Worm (Caenorhabditis elegans) whole organism, mixed stage, embryonic: ENCODE results near the gene Y82E9BL.19.

Experiments
- M03D4.4 ChIP-seq: sonication (generic microtip); optimal IDR thresholded peaks from 2 replicates; lab custom pipeline; 2017; ENCODE audit warnings: mild to moderate bottlenecking, missing genetic modification characterization, missing compliant biosample characterization
- bed-3 ChIP-seq: fragments of 200-800 bp; sonication (Bioruptor generic); optimal IDR thresholded peaks from 3 replicates; lab custom pipeline; 2018; ENCODE audit warnings: mild to moderate bottlenecking, missing genetic modification characterization, moderate library complexity, missing compliant biosample characterization
- blmp-1 ChIP-seq: fragments of 150-350 bp; optimal IDR thresholded peaks from 2 replicates; lab custom pipeline; 2014; ENCODE audit warnings: missing biosample characterization, missing genetic modification characterization
- ceh-43 ChIP-seq: fragments of 200-800 bp; sonication (Bioruptor generic); optimal IDR thresholded peaks from 2 replicates; lab custom pipeline; 2018; ENCODE audit warnings: mild to moderate bottlenecking, missing genetic modification characterization, moderate library complexity, missing compliant biosample characterization
- ceh-83 ChIP-seq: fragments of 200-800 bp; sonication (Bioruptor generic); optimal IDR thresholded peaks from 2 replicates; lab custom pipeline; 2018; ENCODE audit warnings: mild to moderate bottlenecking, missing genetic modification characterization, missing compliant biosample characterization
- ces-1 ChIP-seq: fragments of 150-350 bp; optimal IDR thresholded peaks from 2 replicates; lab custom pipeline; 2014; ENCODE audit warnings: missing biosample characterization, missing genetic modification reagents, missing genetic modification characterization
- cnd-1 ChIP-seq: fragments of 200-800 bp; sonication (Bioruptor generic); optimal IDR thresholded peaks from 2 replicates; lab custom pipeline; 2018; ENCODE audit warnings: mild to moderate bottlenecking, missing genetic modification characterization, missing compliant biosample characterization
- drap-1 ChIP-seq: fragments of 200-800 bp; sonication (Bioruptor generic); optimal IDR thresholded peaks from 3 replicates; lab custom pipeline; 2018; ENCODE audit warnings: mild to moderate bottlenecking, missing genetic modification characterization, missing compliant biosample characterization
- elt-1 ChIP-seq: sonication (generic microtip); optimal IDR thresholded peaks from 2 replicates; lab custom pipeline; 2017; ENCODE audit warnings: missing genetic modification characterization, mild to moderate bottlenecking, missing compliant biosample characterization, antibody characterized with exemption, moderate library complexity, borderline replicate concordance; ENCODE audit not compliant: insufficient read depth
- elt-3 ChIP-seq: fragments of 150-350 bp; optimal IDR thresholded peaks from 2 replicates; lab custom pipeline; 2014; ENCODE audit warnings: missing biosample characterization, missing genetic modification characterization
- flh-1 ChIP-seq: fragments of 200-800 bp; sonication (Bioruptor generic); optimal IDR thresholded peaks from 2 replicates; lab custom pipeline; 2018; ENCODE audit warnings: mild to moderate bottlenecking, missing genetic modification characterization, moderate library complexity, missing compliant biosample characterization
- ham-2 ChIP-seq: fragments of 200-800 bp; sonication (Bioruptor generic); optimal IDR thresholded peaks from 2 replicates; lab custom pipeline; 2018; ENCODE audit warnings: mild to moderate bottlenecking, missing genetic modification characterization, missing compliant biosample characterization
- hlh-1 ChIP-seq: fragments of 150-350 bp; optimal IDR thresholded peaks from 2 replicates; lab custom pipeline; 2014; ENCODE audit warnings: missing biosample characterization, missing genetic modification reagents, missing genetic modification characterization
- lin-13 ChIP-seq: fragments of 150-350 bp; optimal IDR thresholded peaks from 2 replicates; lab custom pipeline; 2014; ENCODE audit warnings: missing biosample characterization, missing genetic modification characterization
- lin-32 ChIP-seq: fragments of 200-800 bp; sonication (Bioruptor generic); optimal IDR thresholded peaks from 2 replicates; lab custom pipeline; 2018; ENCODE audit warnings: mild to moderate bottlenecking, missing genetic modification characterization, missing compliant biosample characterization
- lsy-2 ChIP-seq: fragments of 150-350 bp; optimal IDR thresholded peaks from 2 replicates; lab custom pipeline; 2014; ENCODE audit warnings: missing biosample characterization, missing genetic modification characterization
- mab-5 ChIP-seq: fragments of 150-350 bp; optimal IDR thresholded peaks from 2 replicates; lab custom pipeline; 2014; ENCODE audit warnings: missing biosample characterization, missing genetic modification characterization
- mep-1 ChIP-seq: fragments of 150-350 bp; optimal IDR thresholded peaks from 2 replicates; lab custom pipeline; 2017; ENCODE audit warnings: missing biosample characterization, missing genetic modification reagents, missing genetic modification characterization, inconsistent platforms
- mls-2 ChIP-seq: sonication (generic microtip); optimal IDR thresholded peaks from 2 replicates; lab custom pipeline; 2016; ENCODE audit warnings: mild to moderate bottlenecking, missing genetic modification characterization, moderate library complexity, missing compliant biosample characterization
- nhr-12 ChIP-seq: fragments of 150-350 bp; optimal IDR thresholded peaks from 2 replicates; lab custom pipeline; 2014; ENCODE audit warnings: missing biosample characterization, missing genetic modification characterization
- nhr-2 ChIP-seq: fragments of 150-350 bp; optimal IDR thresholded peaks from 2 replicates; lab custom pipeline; 2014; ENCODE audit warnings: missing biosample characterization, missing genetic modification characterization
- nhr-237 ChIP-seq: fragments of 150-350 bp; optimal IDR thresholded peaks from 2 replicates; lab custom pipeline; 2014; ENCODE audit warnings: missing biosample characterization, missing genetic modification characterization
- nhr-28 ChIP-seq: fragments of 150-350 bp; optimal IDR thresholded peaks from 2 replicates; lab custom pipeline; 2014; ENCODE audit warnings: missing biosample characterization, missing genetic modification characterization
- nhr-76 ChIP-seq: sonication (generic microtip); optimal IDR thresholded peaks from 2 replicates; lab custom pipeline; 2017; ENCODE audit warnings: missing biosample characterization, missing genetic modification characterization
- pha-4 ChIP-seq: fragments of 150-350 bp; optimal IDR thresholded peaks from 2 replicates; lab custom pipeline; 2018; ENCODE audit warnings: missing biosample characterization, missing genetic modification reagents, missing genetic modification characterization
- sem-2 ChIP-seq: fragments of 200-800 bp; sonication (Bioruptor generic); optimal IDR thresholded peaks from 2 replicates; lab custom pipeline; 2018; ENCODE audit warnings: mild to moderate bottlenecking, missing genetic modification characterization, missing compliant biosample characterization
- snpc-4 ChIP-seq: fragments of 150-350 bp; optimal IDR thresholded peaks from 2 replicates; lab custom pipeline; 2014; ENCODE audit warnings: missing biosample characterization, missing genetic modification characterization
- sptf-1 ChIP-seq: sonication (generic microtip); optimal IDR thresholded peaks from 2 replicates; lab custom pipeline; 2017; ENCODE audit warnings: mild to moderate bottlenecking, missing genetic modification characterization, moderate library complexity, missing compliant biosample characterization
- tbx-8 ChIP-seq: fragments of 200-800 bp; sonication (Bioruptor generic); optimal IDR thresholded peaks from 2 replicates; lab custom pipeline; 2018; ENCODE audit warnings: mild to moderate bottlenecking, missing genetic modification characterization, moderate library complexity, missing compliant biosample characterization
- unc-120 ChIP-seq: sonication (generic microtip); optimal IDR thresholded peaks from 2 replicates; lab custom pipeline; 2017; ENCODE audit warnings: missing genetic modification characterization, missing compliant biosample characterization; ENCODE audit not compliant: poor library complexity, severe bottlenecking
- unc-39 ChIP-seq: fragments of 150-350 bp; optimal IDR thresholded peaks from 2 replicates; lab custom pipeline; 2014; ENCODE audit warnings: missing biosample characterization, missing genetic modification characterization
- unc-62 ChIP-seq: fragments of 150-350 bp; optimal IDR thresholded peaks from 2 replicates; lab custom pipeline; 2014; ENCODE audit warnings: missing biosample characterization, missing genetic modification reagents, missing genetic modification characterization
- zip-8 ChIP-seq: fragments of 150-350 bp; optimal IDR thresholded peaks from 2 replicates; lab custom pipeline; 2014; ENCODE audit warnings: missing biosample characterization, missing genetic modification characterization
- ztf-11 ChIP-seq: fragments of 150-350 bp; optimal IDR thresholded peaks from 2 replicates; lab custom pipeline; 2014; ENCODE audit warnings: missing biosample characterization, missing genetic modification characterization

The Y82E9BL.19 gene

DNA sequence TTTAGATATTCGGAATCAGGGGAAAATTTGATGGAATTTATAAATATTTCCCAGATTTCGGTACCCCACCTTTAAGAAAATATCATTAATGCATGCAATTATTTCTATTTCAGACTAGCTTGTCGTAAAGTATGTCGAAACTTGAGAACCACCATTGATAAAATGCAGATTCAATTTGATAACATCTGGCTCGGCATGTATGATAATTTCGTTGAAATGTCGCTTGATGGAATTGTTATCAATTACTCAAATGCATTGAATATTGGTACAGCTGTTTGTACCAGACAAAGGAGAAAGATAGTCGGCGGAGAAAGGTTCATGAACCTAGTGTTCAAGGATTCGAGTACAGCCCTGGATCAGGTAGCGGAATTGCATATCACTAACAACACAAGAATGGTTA lies at the start of gene Y82E9BL.19:
Y82E9BL.19 (plus strand) TSS at position 123 of the 400 bp plus-strand sequence.
- TF ChIP-seq ham-2 (GFP tag; lab: Kevin White, UChicago) (no peak), sptf-1 (no peak), nhr-2 (no peak), drap-1 (no peak), ztf-11 (tag; lab: Kevin White, UChicago) (no peak), lin-13 (no peak), M03D4.4 (no peak), tbx-8 (no peak), cnd-1 (tag; lab: Kevin White, UChicago) (no peak), unc-62 (GFP tag; lab: Kevin White, UChicago) (no peak), nhr-237 (tag; lab: Kevin White, UChicago) (no peak), blmp-1 (tag; lab: Kevin White, UChicago) (no peak), elt-3 (tag; lab: Kevin White, UChicago) (no peak), ceh-43 (GFP tag; lab: Kevin White, UChicago) (no peak), zip-8 (no peak), ceh-83 (GFP tag; lab: Kevin White, UChicago) (no peak)

DNA sequence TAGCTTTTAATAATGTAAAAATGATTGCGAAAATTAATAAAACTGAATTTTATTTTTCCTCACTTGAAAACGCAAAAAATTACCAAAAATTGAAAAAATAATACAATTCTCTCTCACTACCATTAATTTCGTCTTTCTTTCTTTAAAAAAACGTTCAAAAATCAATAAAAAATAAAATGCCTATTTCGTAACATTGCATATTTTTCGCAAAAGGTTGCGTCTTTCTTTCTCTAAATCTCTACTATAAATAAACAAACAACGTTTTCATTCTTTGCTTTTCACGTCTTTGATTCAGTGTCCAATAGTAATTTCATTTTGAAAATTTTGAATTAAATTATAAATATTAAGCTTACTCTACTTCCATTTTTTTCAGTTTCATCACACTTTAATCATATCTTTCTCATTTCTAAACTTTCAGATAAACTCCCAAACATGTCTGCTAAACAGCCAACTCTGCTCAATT lies 47.2 kb upstream of the Y82E9BL.19 start, which contains the start of gene fbxa-37:
fbxa-37 (plus strand) TSS at position 413 of the 463 bp plus-strand sequence.
- no peak for TF ChIP-seq nhr-2
- no peak for TF ChIP-seq nhr-76 (tag; lab: Kevin White, UChicago)
- TF ChIP-seq ceh-43 (GFP tag; lab: Kevin White, UChicago), result no peak
- no peak for TF ChIP-seq unc-120
- no peak for TF ChIP-seq lsy-2
- no peak for TF ChIP-seq bed-3
- no peak for TF ChIP-seq ceh-83 (GFP tag; lab: Kevin White, UChicago)
- TF ChIP-seq blmp-1 (tag; lab: Kevin White, UChicago), result no peak
- TF ChIP-seq tbx-8, result no peak

DNA sequence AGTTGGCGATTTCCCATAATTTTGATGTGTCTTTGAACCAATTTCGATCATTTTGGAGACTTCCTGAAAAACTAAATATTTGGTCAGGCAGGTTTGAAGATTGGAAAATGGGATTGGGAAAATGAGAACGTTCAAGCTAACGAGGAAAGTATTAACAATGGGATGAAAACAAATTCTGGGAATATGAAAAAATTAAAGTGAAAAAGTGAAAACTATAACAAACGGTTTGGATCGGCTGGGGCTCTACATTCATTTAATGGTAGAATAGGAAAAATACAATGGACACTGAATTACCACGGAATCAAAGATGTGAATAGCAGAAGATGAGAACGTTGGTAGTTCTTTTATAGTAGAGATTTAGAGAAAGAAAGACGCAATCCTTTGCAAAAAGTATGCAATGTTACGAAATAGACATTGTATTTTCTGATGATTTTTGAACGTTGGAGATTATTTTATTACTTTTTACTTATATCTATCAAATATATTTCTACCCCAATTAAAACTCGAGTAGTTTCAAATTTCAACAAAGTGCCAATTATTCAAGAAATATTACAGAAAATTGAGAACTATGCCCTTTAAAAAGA lies 43.3 kb upstream of the Y82E9BL.19 start, which contains the start of gene fbxa-50:
fbxa-50 (minus strand) TSS at position 51 of the 584 bp plus-strand sequence.
- TF ChIP-seq ces-1 (GFP tag; lab: Kevin White, UChicago) (no peak), nhr-28 (no peak), unc-39 (tag; lab: Kevin White, UChicago) (no peak), nhr-237 (tag; lab: Kevin White, UChicago) (no peak), flh-1 (no peak), blmp-1 (tag; lab: Kevin White, UChicago) (no peak), snpc-4 (no peak), drap-1 (no peak), ham-2 (GFP tag; lab: Kevin White, UChicago) (no peak), unc-62 (GFP tag; lab: Kevin White, UChicago) (no peak), M03D4.4 (no peak), nhr-2 (no peak), nhr-76 (tag; lab: Kevin White, UChicago) (no peak), mab-5 (tag; lab: Kevin White, UChicago) (no peak), zip-8 (no peak)
- TF ChIP-seq, all 35 proteins: peak for 0

DNA sequence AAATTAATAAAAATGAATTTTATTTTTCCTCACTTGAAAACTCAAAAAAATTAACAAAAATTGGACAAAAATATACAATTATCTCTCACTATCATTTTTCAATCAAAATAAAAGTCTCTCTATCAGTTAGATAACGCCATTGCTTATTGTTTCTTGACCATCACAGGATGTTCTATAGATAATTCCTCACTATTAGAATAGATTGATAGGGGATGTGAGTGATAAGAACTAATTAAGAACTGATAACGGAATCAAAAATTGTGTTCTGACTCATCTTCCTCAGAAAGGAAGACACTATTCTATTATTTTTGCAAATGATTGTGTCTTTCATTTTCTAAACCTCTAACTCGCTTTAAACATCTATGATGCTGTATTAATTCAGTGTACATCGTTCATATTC lies 42.7 kb upstream of the Y82E9BL.19 start:
- TF ChIP-seq ztf-11 (tag; lab: Kevin White, UChicago) (no peak), mab-5 (tag; lab: Kevin White, UChicago) (no peak), nhr-237 (tag; lab: Kevin White, UChicago) (no peak), mls-2 (tag; lab: Kevin White, UChicago) (no peak), nhr-12 (no peak), unc-120 (no peak), M03D4.4 (no peak), bed-3 (no peak), pha-4 (tag; lab: Kevin White, UChicago) (no peak), ceh-43 (GFP tag; lab: Kevin White, UChicago) (no peak), blmp-1 (tag; lab: Kevin White, UChicago) (no peak), elt-1 (no peak), lin-32 (GFP tag; lab: Kevin White, UChicago) (no peak), sem-2 (GFP tag; lab: Kevin White, UChicago) (no peak), nhr-76 (tag; lab: Kevin White, UChicago) (no peak), zip-8 (no peak), mep-1 (tag; lab: Kevin White, UChicago) (no peak), hlh-1 (tag; lab: Kevin White, UChicago) (no peak), lsy-2 (no peak)
- TF ChIP-seq, all 35 proteins: peak for 0
